Fruit fly (Drosophila melanogaster): Measurements from ENCODE around the gene dsh.

Gene dsh

DNA sequence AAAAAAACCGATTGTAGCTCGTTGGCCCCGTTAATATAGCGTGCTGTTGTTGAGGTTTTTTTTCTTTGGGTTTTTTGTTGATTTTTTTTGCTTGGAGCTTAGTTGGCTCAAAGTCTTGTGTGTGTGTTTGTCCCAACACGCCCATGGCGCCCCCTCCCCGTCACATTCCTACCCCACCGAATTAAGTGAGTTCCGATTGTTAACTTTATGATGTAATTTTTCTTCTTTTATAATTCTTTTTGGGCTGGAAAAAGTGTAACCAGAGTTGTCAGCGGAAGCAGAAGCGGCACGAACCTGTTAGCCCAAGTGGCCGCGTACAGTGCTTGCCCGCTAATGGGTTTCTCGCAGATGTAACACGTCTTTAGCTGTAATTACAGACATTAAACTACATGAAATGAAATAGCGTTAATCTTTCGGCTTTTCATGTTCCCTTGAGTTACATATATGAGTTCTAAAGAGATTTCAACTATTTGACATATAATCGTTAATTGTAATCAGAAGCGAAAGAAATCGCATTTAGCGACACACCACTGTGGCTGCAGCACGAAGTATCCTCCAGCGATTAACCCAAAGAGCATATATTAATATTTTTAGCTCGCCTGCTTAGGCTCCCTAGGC, 37.4 kb downstream of the dsh start (continued):
- TF ChIP-seq bsh (GFP tag; optimal IDR thresholded peaks at IDR 0.05), result no peak
- TF ChIP-seq grn (GFP tag; optimal IDR thresholded peaks at IDR 0.05), result no peak
- TF ChIP-seq Hr3 (GFP tag; optimal IDR thresholded peaks at IDR 0.05), result no peak
- TF ChIP-seq CG1529 (GFP tag; optimal IDR thresholded peaks at IDR 0.05), result no peak
- TF ChIP-seq ac (GFP tag; optimal IDR thresholded peaks at IDR 0.05), result no peak
- TF ChIP-seq CG6813 (GFP tag; optimal IDR thresholded peaks at IDR 0.05), result no peak
- TF ChIP-seq Mrtf (GFP tag; IDR thresholded peaks at IDR 0.05), result no peak
- TF ChIP-seq exex (tag; optimal IDR thresholded peaks at IDR 0.05), result no peak
- no peak for TF ChIP-seq sc (optimal IDR thresholded peaks at IDR 0.05)
- no peak for TF ChIP-seq sc (GFP tag; optimal IDR thresholded peaks at IDR 0.05)
- no peak for TF ChIP-seq CG5953 (GFP tag; IDR thresholded peaks at IDR 0.05)
- TF ChIP-seq CG2678 (tag; optimal IDR thresholded peaks at IDR 0.05), result no peak
- no peak for TF ChIP-seq sens-2 (GFP tag; IDR thresholded peaks at IDR 0.05)
- no peak for TF ChIP-seq btn (GFP tag; optimal IDR thresholded peaks at IDR 0.05)
- TF ChIP-seq CG4617 (GFP tag; optimal IDR thresholded peaks at IDR 0.05; ENCODE audit: borderline replicate concordance), result no peak
- no peak for TF ChIP-seq ato (GFP tag; IDR thresholded peaks at IDR 0.05; ENCODE audit: partially characterized antibody)
- TF ChIP-seq pzg (GFP tag; optimal IDR thresholded peaks at IDR 0.05), result no peak
- TF ChIP-seq Ptx1 (GFP tag; IDR thresholded peaks at IDR 0.05), result 0 out of 2 replicates have a peak, but pooled peaks have one; percentile 29
- no peak for TF ChIP-seq CG18262 (tag; optimal IDR thresholded peaks at IDR 0.05)
- no peak for TF ChIP-seq CG2202 (tag; optimal IDR thresholded peaks at IDR 0.05)
- no peak for TF ChIP-seq CG5245 (GFP tag; optimal IDR thresholded peaks at IDR 0.05)
- TF ChIP-seq wdn (GFP tag; IDR thresholded peaks at IDR 0.05), result no peak
- TF ChIP-seq dysf (GFP tag; IDR thresholded peaks at IDR 0.05), result 0 out of 3 replicates have a peak, but pooled peaks have one; percentile 31
- TF ChIP-seq Dll (GFP tag; IDR thresholded peaks at IDR 0.05; ENCODE audit: partially characterized antibody), result no peak
- TF ChIP-seq Max (GFP tag; optimal IDR thresholded peaks at IDR 0.05), result no peak
- no peak for TF ChIP-seq CG3847 (GFP tag; IDR thresholded peaks at IDR 0.05)
- peak; percentile 15 for TF ChIP-seq CG2120 (GFP tag; optimal IDR thresholded peaks at IDR 0.05)
- no peak for TF ChIP-seq CG10565 (GFP tag; optimal IDR thresholded peaks at IDR 0.05)
- TF ChIP-seq Xrp1 (GFP tag; IDR thresholded peaks at IDR 0.05), result peak; percentile 25; the same call in 1 of the 2 replicates
- TF ChIP-seq sqz (GFP tag; optimal IDR thresholded peaks at IDR 0.05), result peak; percentile 90
- TF ChIP-seq Hsf (GFP tag; optimal IDR thresholded peaks at IDR 0.05), result peak; percentile 8
- no peak for TF ChIP-seq CG15601 (tag; optimal IDR thresholded peaks at IDR 0.05)
- no peak for TF ChIP-seq gsb (GFP tag; IDR thresholded peaks at IDR 0.05)
- TF ChIP-seq CG18764 (GFP tag; optimal IDR thresholded peaks at IDR 0.05), result no peak
- TF ChIP-seq caup (GFP tag; optimal IDR thresholded peaks at IDR 0.05; ENCODE audit: severe bottlenecking), result no peak
- TF ChIP-seq Doc2 (GFP tag; IDR thresholded peaks at IDR 0.05), result no peak
- 0 out of 3 replicates have a peak, but pooled peaks have one; percentile 47 for TF ChIP-seq Dbx (GFP tag; IDR thresholded peaks at IDR 0.05)
- TF ChIP-seq Fer1 (GFP tag; optimal IDR thresholded peaks at IDR 0.05), result peak; percentile 4
- TF ChIP-seq CG3838 (GFP tag; optimal IDR thresholded peaks at IDR 0.05), result no peak
- no peak for TF ChIP-seq Dad (GFP tag; optimal IDR thresholded peaks at IDR 0.05)
- TF ChIP-seq CG12155 (GFP tag; optimal IDR thresholded peaks at IDR 0.05), result no peak
- TF ChIP-seq Elba2 (GFP tag; optimal IDR thresholded peaks at IDR 0.05), result no peak
- TF ChIP-seq sug (tag; optimal IDR thresholded peaks at IDR 0.05), result peak; percentile 24
- no peak for TF ChIP-seq D19A (tag; optimal IDR thresholded peaks at IDR 0.05)
- no peak for TF ChIP-seq CG9932 (GFP tag; IDR thresholded peaks at IDR 0.05)
- no peak for TF ChIP-seq Hr51 (GFP tag; optimal IDR thresholded peaks at IDR 0.05)
- TF ChIP-seq CG30020 (tag; optimal IDR thresholded peaks at IDR 0.05), result no peak
- TF ChIP-seq lab (GFP tag; optimal IDR thresholded peaks at IDR 0.05), result no peak
- TF ChIP-seq CG6654 (GFP tag; optimal IDR thresholded peaks at IDR 0.05), result no peak
- no peak for TF ChIP-seq Dip2 (GFP tag; IDR thresholded peaks at IDR 0.05)
- no peak for TF ChIP-seq Kr (GFP tag; optimal IDR thresholded peaks at IDR 0.05)

Measured in whole organism, embryonic.